Fruit fly (Drosophila melanogaster) whole organism, embryonic: ENCODE results near the gene scpr-A.

Experiments used
- Bgb ChIP-seq: fragments of 200-800 bp; sonication (Bioruptor generic); IDR thresholded peaks from 2 replicates; pipeline ENCODE4 v1.3.6; 2022; ENCODE audit warnings: missing biosample characterization, missing genetic modification characterization; ENCODE audit not compliant: partially characterized antibody
- Blimp-1 ChIP-seq: fragments of 200-800 bp; sonication (Bioruptor generic); optimal IDR thresholded peaks from 3 replicates; lab custom pipeline; 2018; ENCODE audit warnings: missing biosample characterization, missing genetic modification characterization, mild to moderate bottlenecking, moderate library complexity, missing genetic modification reagents
- CG10431 ChIP-seq: fragments of 200-800 bp; sonication (Bioruptor generic); optimal IDR thresholded peaks from 3 replicates; lab custom pipeline; 2018; ENCODE audit warnings: missing biosample characterization, mild to moderate bottlenecking, missing genetic modification characterization
- CG10543 ChIP-seq: fragments of 200-800 bp; sonication (Bioruptor generic); optimal IDR thresholded peaks from 3 replicates; lab custom pipeline; 2017; ENCODE audit warnings: missing biosample characterization, mild to moderate bottlenecking, missing genetic modification characterization, moderate library complexity
- CG11247 ChIP-seq: fragments of 200-800 bp; sonication (Bioruptor generic); IDR thresholded peaks from 2 replicates; pipeline ENCODE4 v1.3.6; 2022; ENCODE audit warnings: missing biosample characterization, missing genetic modification characterization
- CG12071 ChIP-seq: fragments of 200-800 bp; sonication (Bioruptor generic); optimal IDR thresholded peaks from 3 replicates; lab custom pipeline; 2018; ENCODE audit warnings: missing biosample characterization, mild to moderate bottlenecking, missing genetic modification characterization
- CG12769 ChIP-seq: fragments of 200-800 bp; sonication (Bioruptor generic); optimal IDR thresholded peaks from 2 replicates; lab custom pipeline; 2019; ENCODE audit warnings: missing biosample characterization, mild to moderate bottlenecking, missing genetic modification characterization, moderate library complexity
- CG13624 ChIP-seq: fragments of 200-800 bp; sonication (Bioruptor generic); optimal IDR thresholded peaks from 2 replicates; lab custom pipeline; 2016; ENCODE audit warnings: missing biosample characterization, missing genetic modification characterization
- CG13894 ChIP-seq: fragments of 200-800 bp; sonication (Bioruptor generic); optimal IDR thresholded peaks from 3 replicates; lab custom pipeline; 2018; ENCODE audit warnings: missing biosample characterization, mild to moderate bottlenecking, missing genetic modification characterization, moderate library complexity
- CG17328 ChIP-seq: fragments of 200-800 bp; sonication (Bioruptor generic); IDR thresholded peaks from 2 replicates; pipeline ENCODE4 v1.3.6; 2022; ENCODE audit warnings: missing biosample characterization, missing genetic modification characterization
- CG34376 ChIP-seq: fragments of 200-800 bp; sonication (Bioruptor generic); optimal IDR thresholded peaks from 2 replicates; lab custom pipeline; 2018; ENCODE audit warnings: missing biosample characterization, mild to moderate bottlenecking, missing genetic modification characterization
- CG34422 ChIP-seq: fragments of 200-800 bp; sonication (Bioruptor generic); IDR thresholded peaks from 3 replicates; pipeline ENCODE4 v1.3.6; 2022; ENCODE audit warnings: missing biosample characterization, missing genetic modification characterization
- CG4360 ChIP-seq: fragments of 200-800 bp; sonication (Bioruptor generic); IDR thresholded peaks from 2 replicates; pipeline ENCODE4 v1.3.6; 2022; ENCODE audit warnings: missing biosample characterization, missing genetic modification characterization
- CG5180 ChIP-seq: fragments of 200-800 bp; sonication (Bioruptor generic); optimal IDR thresholded peaks from 3 replicates; lab custom pipeline; 2017; ENCODE audit warnings: missing biosample characterization, missing genetic modification characterization, mild to moderate bottlenecking, moderate library complexity, missing genetic modification reagents
- CG6175 ChIP-seq: fragments of 200-800 bp; sonication (Bioruptor generic); IDR thresholded peaks from 3 replicates; pipeline ENCODE4 v1.3.6; 2022; ENCODE audit warnings: missing biosample characterization, missing genetic modification characterization
- CG6765 ChIP-seq: fragments of 200-800 bp; sonication (Bioruptor generic); optimal IDR thresholded peaks from 3 replicates; lab custom pipeline; 2017; ENCODE audit warnings: missing biosample characterization, mild to moderate bottlenecking, missing genetic modification characterization
- CG7745 ChIP-seq: fragments of 200-800 bp; sonication (Bioruptor generic); optimal IDR thresholded peaks from 2 replicates; lab custom pipeline; 2018; ENCODE audit warnings: missing biosample characterization, mild to moderate bottlenecking, missing genetic modification characterization, moderate library complexity
- CG9437 ChIP-seq: fragments of 200-800 bp; sonication (Bioruptor generic); optimal IDR thresholded peaks from 2 replicates; lab custom pipeline; 2018; ENCODE audit warnings: missing biosample characterization, mild to moderate bottlenecking, missing genetic modification characterization
- Camta ChIP-seq: fragments of 200-800 bp; sonication (Bioruptor generic); optimal IDR thresholded peaks from 2 replicates; lab custom pipeline; 2016; ENCODE audit warnings: missing biosample characterization, missing genetic modification characterization
- Dad ChIP-seq: fragments of 200-800 bp; sonication (Bioruptor generic); optimal IDR thresholded peaks from 3 replicates; lab custom pipeline; 2016; ENCODE audit warnings: missing biosample characterization, missing genetic modification characterization
- Dll ChIP-seq: fragments of 200-800 bp; sonication (Bioruptor generic); IDR thresholded peaks from 4 replicates; pipeline ENCODE4 v1.3.6; 2022; ENCODE audit warnings: missing biosample characterization, missing genetic modification characterization; ENCODE audit not compliant: partially characterized antibody
- Ets97D ChIP-seq: fragments of 200-800 bp; sonication (Bioruptor generic); optimal IDR thresholded peaks from 3 replicates; lab custom pipeline; 2016; ENCODE audit warnings: missing biosample characterization, missing genetic modification characterization
- GATAe ChIP-seq: fragments of 200-800 bp; sonication (Bioruptor generic); conservative IDR thresholded peaks from 2 replicates; pipeline ENCODE4 v1.3.6; 2022; ENCODE audit warnings: missing biosample characterization, missing genetic modification characterization
- Hey ChIP-seq: fragments of 200-800 bp; sonication (Bioruptor generic); optimal IDR thresholded peaks from 3 replicates; lab custom pipeline; 2018; ENCODE audit warnings: missing biosample characterization, mild to moderate bottlenecking, missing genetic modification characterization
- Hr78 ChIP-seq, 2 experiments: fragments of 200-800 bp in 1 of 2; fragments of >200 bp in 1 of 2; sonication (Bioruptor generic) in 1 of 2; optimal IDR thresholded peaks; 2 replicates each; lab custom pipeline; 2017 to 2019; ENCODE audit warnings: missing biosample characterization in 2 of 2, missing genetic modification characterization in 2 of 2, mild to moderate bottlenecking in 1 of 2, moderate library complexity in 1 of 2
- MTF-1 ChIP-seq: fragments of 200-800 bp; sonication (Bioruptor generic); optimal IDR thresholded peaks from 2 replicates; lab custom pipeline; 2018; ENCODE audit warnings: missing biosample characterization, mild to moderate bottlenecking, missing genetic modification characterization, borderline replicate concordance
- Med ChIP-seq: fragments of 200-800 bp; sonication (Bioruptor generic); peaks from one replicate; lab custom pipeline; 2016; ENCODE audit warnings: missing biosample characterization, missing genetic modification characterization, mild to moderate bottlenecking, inconsistent platforms, moderate library complexity
- NFAT ChIP-seq: fragments of 200-800 bp; sonication (Bioruptor generic); IDR thresholded peaks from 2 replicates; pipeline ENCODE4 v1.3.6; 2022; ENCODE audit warnings: missing biosample characterization, missing genetic modification characterization
- Nf-YC ChIP-seq: fragments of 200-800 bp; optimal IDR thresholded peaks from 3 replicates; lab custom pipeline; 2019; ENCODE audit warnings: missing biosample characterization, mild to moderate bottlenecking, missing genetic modification characterization, moderate library complexity
- Oaz ChIP-seq: fragments of 200-800 bp; sonication (Bioruptor generic); IDR thresholded peaks from 2 replicates; pipeline ENCODE4 v1.3.6; 2022; ENCODE audit warnings: missing biosample characterization, missing genetic modification characterization
- Pdp1 ChIP-seq, 2 experiments: fragments of 200-800 bp; sonication (Bioruptor generic); optimal IDR thresholded peaks; 3 replicates each; lab custom pipeline; 2016; ENCODE audit warnings: missing biosample characterization in 2 of 2, missing genetic modification characterization in 2 of 2, mild to moderate bottlenecking in 1 of 2, moderate library complexity in 1 of 2
- Rfx ChIP-seq: fragments of 200-800 bp; sonication (Bioruptor generic); IDR thresholded peaks from 2 replicates; pipeline ENCODE4 v1.3.6; 2022; ENCODE audit warnings: missing biosample characterization, missing genetic modification characterization
- abd-A ChIP-seq: fragments of 200-800 bp; sonication (Bioruptor generic); optimal IDR thresholded peaks from 3 replicates; lab custom pipeline; 2019; ENCODE audit warnings: missing biosample characterization, mild to moderate bottlenecking, missing genetic modification characterization, moderate library complexity
- bab2 ChIP-seq: fragments of 200-800 bp; sonication (Bioruptor generic); optimal IDR thresholded peaks from 2 replicates; lab custom pipeline; 2016; ENCODE audit warnings: missing biosample characterization, missing genetic modification characterization
- bcd ChIP-seq: fragments of 200-800 bp; sonication (Bioruptor generic); optimal IDR thresholded peaks from 2 replicates; lab custom pipeline; 2017; ENCODE audit warnings: missing biosample characterization, mild to moderate bottlenecking, missing genetic modification characterization
- caup ChIP-seq: fragments of 200-800 bp; sonication (Bioruptor generic); optimal IDR thresholded peaks from 3 replicates; lab custom pipeline; 2017; ENCODE audit warnings: missing biosample characterization, mild to moderate bottlenecking, missing genetic modification characterization, moderate library complexity; ENCODE audit not compliant: severe bottlenecking
- ci ChIP-seq: fragments of 200-800 bp; sonication (Bioruptor generic); IDR thresholded peaks from 3 replicates; pipeline ENCODE4 v1.3.6; 2022; ENCODE audit warnings: missing biosample characterization, missing genetic modification characterization
- cwo ChIP-seq: fragments of 200-800 bp; sonication (Bioruptor generic); optimal IDR thresholded peaks from 3 replicates; lab custom pipeline; 2017; ENCODE audit warnings: missing biosample characterization, missing genetic modification characterization, mild to moderate bottlenecking, moderate library complexity, missing genetic modification reagents
- dpn ChIP-seq, 2 experiments: fragments of 200-800 bp; sonication (Bioruptor generic); optimal IDR thresholded peaks; 3 replicates each; lab custom pipeline; 2016; ENCODE audit warnings: missing biosample characterization in 2 of 2, missing genetic modification characterization in 2 of 2
- grau ChIP-seq: fragments of 200-800 bp; optimal IDR thresholded peaks from 3 replicates; lab custom pipeline; 2019; ENCODE audit warnings: missing biosample characterization, mild to moderate bottlenecking, missing genetic modification characterization, moderate library complexity
- hbn ChIP-seq: fragments of 200-800 bp; sonication (Bioruptor generic); IDR thresholded peaks from 2 replicates; pipeline ENCODE4 v1.3.6; 2022; ENCODE audit warnings: missing biosample characterization, missing genetic modification characterization; ENCODE audit not compliant: partially characterized antibody
- kni ChIP-seq: fragments of 200-800 bp; sonication (Bioruptor generic); optimal IDR thresholded peaks from 3 replicates; lab custom pipeline; 2017; ENCODE audit warnings: mild to moderate bottlenecking, missing biosample characterization, missing genetic modification reagents, missing genetic modification characterization
- pan ChIP-seq, 4 experiments: fragments of >200 bp in 3 of 4; fragments of 200-800 bp in 1 of 4; sonication (Bioruptor generic) in 1 of 4; optimal IDR thresholded peaks in 3 of 4; IDR thresholded peaks in 1 of 4; 2 replicates each; pipeline versions ENCODE4 v1.3.6 to Lab custom; 2017 to 2022; ENCODE audit warnings: missing biosample characterization in 2 of 4, missing genetic modification characterization in 2 of 4, mixed read lengths in 1 of 4
- peb ChIP-seq: fragments of 200-800 bp; sonication (Bioruptor generic); IDR thresholded peaks from 2 replicates; pipeline ENCODE4 v1.3.6; 2022; ENCODE audit warnings: missing biosample characterization, missing genetic modification characterization
- sd ChIP-seq: fragments of 200-800 bp; sonication (Bioruptor generic); optimal IDR thresholded peaks from 3 replicates; lab custom pipeline; 2018; ENCODE audit warnings: missing biosample characterization, mild to moderate bottlenecking, missing genetic modification characterization, moderate library complexity
- sens ChIP-seq: fragments of 200-800 bp; sonication (Bioruptor generic); peaks from one replicate; lab custom pipeline; 2016; ENCODE audit warnings: missing biosample characterization, missing genetic modification characterization
- sug ChIP-seq: fragments of 200-800 bp; optimal IDR thresholded peaks from 2 replicates; lab custom pipeline; 2019; ENCODE audit warnings: missing biosample characterization, mild to moderate bottlenecking, missing genetic modification characterization, moderate library complexity
- tx ChIP-seq: fragments of 200-800 bp; sonication (Bioruptor generic); optimal IDR thresholded peaks from 2 replicates; lab custom pipeline; 2016; ENCODE audit warnings: missing biosample characterization, missing genetic modification characterization

scpr-A gene

DNA sequence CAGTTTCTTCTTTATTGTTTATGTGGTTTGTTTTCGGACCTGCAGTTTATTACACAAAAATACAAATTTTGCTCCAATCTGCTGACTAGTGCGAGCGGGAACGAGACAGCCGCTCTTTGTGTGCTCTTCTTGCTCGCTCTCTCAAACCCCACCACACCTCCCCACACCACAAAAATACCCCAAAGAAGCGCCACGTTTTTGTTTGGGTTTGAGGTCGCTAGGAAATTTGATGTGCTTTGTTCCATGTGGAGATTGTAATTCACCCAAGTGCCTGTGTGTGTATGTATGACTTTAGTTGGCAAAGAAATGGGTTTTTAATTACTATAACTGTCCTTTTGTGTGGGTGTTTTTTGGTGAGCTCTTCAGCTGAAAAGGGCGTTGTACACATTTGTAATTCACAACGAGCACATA lies 42.9 kb upstream of the scpr-A start (continued):
- TF ChIP-seq grau (tag; lab: Kevin White, UChicago) (peak; percentile 15), CG13894 (tag; lab: Kevin White, UChicago) (peak; percentile 43), dpn (GFP tag; optimal IDR thresholded peaks at IDR 0.05; lab: Kevin White, UChicago) (peak; percentile 19 to 27), bcd (GFP tag; lab: Kevin White, UChicago) (peak; percentile 12), CG10543 (GFP tag; lab: Kevin White, UChicago) (peak; percentile 54), sug (tag; lab: Kevin White, UChicago) (peak; percentile 52), ci (peak; percentile 60; the same call in 2 of the 3 replicates), NFAT (GFP tag; lab: Robert Waterston, UW) (peak; percentile 60; the same call in 1 of the 2 replicates), abd-A (tag; lab: Kevin White, UChicago) (peak; percentile 78), sens (GFP tag; lab: Kevin White, UChicago) (peak; percentile 56), bab2 (GFP tag; lab: Kevin White, UChicago) (no peak), CG12071 (GFP tag; lab: Kevin White, UChicago) (peak; percentile 50), Hey (tag; lab: Kevin White, UChicago) (peak; percentile 46), Bgb (peak; percentile 49), cwo (GFP tag; lab: Kevin White, UChicago) (peak; percentile 79), Ets97D (GFP tag; lab: Kevin White, UChicago) (no peak), peb (GFP tag; lab: Robert Waterston, UW) (no peak), Nf-YC (tag; lab: Kevin White, UChicago) (no peak), CG5180 (GFP tag; lab: Kevin White, UChicago) (peak; percentile 97), MTF-1 (peak; percentile 4), pan (optimal IDR thresholded peaks at IDR 0.05; lab: Kevin White, UChicago) (no peak), pan (GFP tag; optimal IDR thresholded peaks at IDR 0.05 in 1 of 2, IDR thresholded peaks at IDR 0.05 in 1 of 2) (peak in 1 of 2 experiments; percentile 39), CG12769 (peak; percentile 67), CG9437 (GFP tag; lab: Kevin White, UChicago) (no peak), CG13624 (peak; percentile 12), Dad (GFP tag; lab: Kevin White, UChicago) (peak; percentile 18), tx (no peak), CG6175 (0 out of 3 replicates have a peak, but pooled peaks have one; percentile 23), Med (GFP tag; lab: Kevin White, UChicago) (peak; percentile 92)
- TF ChIP-seq, all 482 proteins: peak for 79

DNA sequence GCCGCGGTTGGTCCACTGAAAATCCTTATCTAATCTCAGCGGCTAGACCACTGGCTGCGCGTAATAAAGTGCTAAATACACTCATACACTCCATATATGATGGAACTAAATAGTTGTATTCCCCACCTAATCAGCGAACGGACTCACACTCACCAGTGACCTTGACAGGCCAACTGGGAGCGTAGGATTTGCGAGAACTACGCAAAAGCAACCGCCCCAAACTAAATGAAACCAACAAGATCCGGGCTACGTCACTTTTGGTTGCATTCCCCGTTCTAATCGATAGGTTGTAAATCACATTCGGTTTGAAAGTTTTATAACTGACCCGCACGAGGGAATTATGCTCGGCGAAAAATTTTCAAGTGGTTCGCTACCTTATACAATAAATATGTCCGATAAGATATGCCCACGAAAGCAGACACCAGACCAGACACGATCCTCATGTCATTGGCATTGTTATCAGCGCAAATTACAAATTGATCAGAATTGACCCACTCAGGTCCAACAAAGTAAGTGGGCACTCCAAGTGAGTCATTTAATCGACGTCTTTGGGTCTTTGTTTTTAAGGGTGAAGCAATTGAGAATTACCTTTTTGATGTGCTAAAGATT lies 41.7 kb upstream of the scpr-A start:
- peak; percentile 12 for TF ChIP-seq CG6765 (GFP tag; lab: Kevin White, UChicago)
- no peak for TF ChIP-seq Blimp-1 (GFP tag; lab: Kevin White, UChicago)
- TF ChIP-seq sd (tag; lab: Kevin White, UChicago), result peak; percentile 82
- no peak for TF ChIP-seq CG10431 (GFP tag; lab: Kevin White, UChicago)
- no peak for TF ChIP-seq kni (GFP tag; lab: Kevin White, UChicago)
- no peak for TF ChIP-seq CG34422 (GFP tag; lab: Robert Waterston, UW)
- no peak for TF ChIP-seq Rfx
- peak; percentile 24 for TF ChIP-seq CG10543 (GFP tag; lab: Kevin White, UChicago)
- peak; percentile 29 for TF ChIP-seq CG7745
- no peak for TF ChIP-seq CG4360 (GFP tag; lab: Robert Waterston, UW)
- peak; percentile 50 for TF ChIP-seq Med (GFP tag; lab: Kevin White, UChicago)
- TF ChIP-seq sug (tag; lab: Kevin White, UChicago), result peak; percentile 97
- TF ChIP-seq CG11247 (GFP tag; lab: Robert Waterston, UW), result 0 out of 2 replicates have a peak, but pooled peaks have one; percentile 29
- TF ChIP-seq Camta, result no peak
- TF ChIP-seq CG17328 (GFP tag; lab: Robert Waterston, UW), result no peak
- TF ChIP-seq Oaz (GFP tag; lab: Robert Waterston, UW), result no peak
- peak; percentile 64 for TF ChIP-seq CG34376 (GFP tag; lab: Kevin White, UChicago)
- TF ChIP-seq Hr78 (GFP tag; optimal IDR thresholded peaks at IDR 0.05; lab: Kevin White, UChicago), result peak in 1 of 2 experiments; percentile 59
- no peak for TF ChIP-seq caup (GFP tag; lab: Kevin White, UChicago)
- TF ChIP-seq hbn (GFP tag; lab: Robert Waterston, UW), result no peak
- peak; percentile 21; the same call in 1 of the 2 replicates for TF ChIP-seq GATAe (GFP tag; lab: Robert Waterston, UW)
- TF ChIP-seq Dll (GFP tag; lab: Robert Waterston, UW), result no peak
- peak in 1 of 2 experiments; percentile 84 for TF ChIP-seq Pdp1 (GFP tag; optimal IDR thresholded peaks at IDR 0.05; lab: Kevin White, UChicago)
